Fruit fly (Drosophila melanogaster) whole organism, embryonic: Measurements from ENCODE around the gene blot.

Experiments
- Asciz ChIP-seq: fragments of 200-800 bp; sonication (Bioruptor generic); optimal IDR thresholded peaks from 2 replicates; lab custom pipeline; 2017; ENCODE audit warnings: missing biosample characterization, mild to moderate bottlenecking, missing genetic modification characterization, missing genetic modification reagents
- Atf3 ChIP-seq: fragments of 200-800 bp; sonication (Bioruptor generic); optimal IDR thresholded peaks from 3 replicates; lab custom pipeline; 2016; ENCODE audit warnings: missing biosample characterization, missing genetic modification characterization
- Blimp-1 ChIP-seq: fragments of 200-800 bp; sonication (Bioruptor generic); optimal IDR thresholded peaks from 3 replicates; lab custom pipeline; 2018; ENCODE audit warnings: missing biosample characterization, missing genetic modification characterization, mild to moderate bottlenecking, moderate library complexity, missing genetic modification reagents
- CG1024 ChIP-seq: fragments of 200-800 bp; sonication (Bioruptor generic); IDR thresholded peaks from 2 replicates; pipeline ENCODE4 v1.3.6; 2022; ENCODE audit warnings: missing biosample characterization, missing genetic modification characterization
- CG10321 ChIP-seq: fragments of 200-800 bp; sonication (Bioruptor generic); IDR thresholded peaks from 2 replicates; pipeline ENCODE4 v1.3.6; 2022; ENCODE audit warnings: missing biosample characterization, missing genetic modification characterization
- CG11093 ChIP-seq: fragments of 200-800 bp; sonication (Bioruptor generic); IDR thresholded peaks from 3 replicates; pipeline ENCODE4 v1.3.6; 2022; ENCODE audit warnings: missing biosample characterization, missing genetic modification characterization
- CG13123 ChIP-seq: fragments of 200-800 bp; sonication (Bioruptor generic); optimal IDR thresholded peaks from 2 replicates; lab custom pipeline; 2016; ENCODE audit warnings: missing biosample characterization, missing genetic modification characterization
- CG13424 ChIP-seq: fragments of 200-800 bp; sonication (Bioruptor generic); optimal IDR thresholded peaks from 2 replicates; lab custom pipeline; 2019; ENCODE audit warnings: missing biosample characterization, mild to moderate bottlenecking, missing genetic modification characterization, moderate library complexity
- CG16779 ChIP-seq: fragments of 200-800 bp; sonication (Bioruptor generic); IDR thresholded peaks from 2 replicates; pipeline ENCODE4 v1.3.6; 2022; ENCODE audit warnings: missing biosample characterization, missing genetic modification characterization
- CG16863 ChIP-seq: fragments of 200-800 bp; sonication (Bioruptor generic); optimal IDR thresholded peaks from 3 replicates; lab custom pipeline; 2016; ENCODE audit warnings: missing biosample characterization, missing genetic modification characterization
- CG30020 ChIP-seq: fragments of 200-800 bp; optimal IDR thresholded peaks from 2 replicates; lab custom pipeline; 2019; ENCODE audit warnings: missing biosample characterization, mild to moderate bottlenecking, missing genetic modification characterization, moderate library complexity
- CG33557 ChIP-seq: fragments of 200-800 bp; sonication (Bioruptor generic); optimal IDR thresholded peaks from 2 replicates; lab custom pipeline; 2019; ENCODE audit warnings: missing biosample characterization, mild to moderate bottlenecking, missing genetic modification characterization, moderate library complexity
- CG3407 ChIP-seq: fragments of 200-800 bp; sonication (Bioruptor generic); optimal IDR thresholded peaks from 2 replicates; lab custom pipeline; 2018; ENCODE audit warnings: missing biosample characterization, mild to moderate bottlenecking, missing genetic modification characterization
- CG3726 ChIP-seq: fragments of 200-800 bp; sonication (Bioruptor generic); IDR thresholded peaks from 3 replicates; pipeline ENCODE4, ENCODE4 v1.3.6; 2022; ENCODE audit warnings: missing biosample characterization, missing genetic modification characterization
- CG7839 ChIP-seq: fragments of 200-800 bp; sonication (Bioruptor generic); optimal IDR thresholded peaks from 3 replicates; lab custom pipeline; 2018; ENCODE audit warnings: missing biosample characterization, mild to moderate bottlenecking, missing genetic modification characterization, moderate library complexity
- CG8290 ChIP-seq, 3 experiments: fragments of 200-800 bp; sonication (Bioruptor generic); optimal IDR thresholded peaks; 2 replicates each; lab custom pipeline; 2016 to 2019; ENCODE audit warnings: missing biosample characterization in 3 of 3, missing genetic modification characterization in 3 of 3, mild to moderate bottlenecking in 2 of 3, moderate library complexity in 1 of 3
- CoRest ChIP-seq: fragments of 200-800 bp; sonication (Bioruptor generic); optimal IDR thresholded peaks from 3 replicates; lab custom pipeline; 2018; ENCODE audit warnings: missing biosample characterization, mild to moderate bottlenecking, missing genetic modification characterization, moderate library complexity
- Dref ChIP-seq: fragments of 200-800 bp; sonication (Bioruptor generic); IDR thresholded peaks from 2 replicates; pipeline ENCODE4 v1.3.6; 2022; ENCODE audit warnings: missing biosample characterization, missing genetic modification characterization
- E2f2 ChIP-seq: fragments of 200-800 bp; sonication (Bioruptor generic); IDR thresholded peaks from 2 replicates; pipeline ENCODE4 v1.3.6; 2022; ENCODE audit warnings: missing biosample characterization, missing genetic modification characterization
- Hr3 ChIP-seq: fragments of 200-800 bp; sonication (Bioruptor generic); optimal IDR thresholded peaks from 3 replicates; lab custom pipeline; 2016; ENCODE audit warnings: missing biosample characterization, missing genetic modification characterization
- Opbp ChIP-seq: fragments of 200-800 bp; sonication (Bioruptor generic); IDR thresholded peaks from 3 replicates; pipeline ENCODE4 v1.3.6; 2022; ENCODE audit warnings: missing biosample characterization, missing genetic modification characterization; ENCODE audit not compliant: partially characterized antibody
- PHDP ChIP-seq: fragments of 200-800 bp; sonication (Bioruptor generic); optimal IDR thresholded peaks from 3 replicates; lab custom pipeline; 2018; ENCODE audit warnings: missing biosample characterization, mild to moderate bottlenecking, missing genetic modification characterization, moderate library complexity
- Ptx1 ChIP-seq: fragments of 200-800 bp; sonication (Bioruptor generic); IDR thresholded peaks from 2 replicates; pipeline ENCODE4 v1.3.6; 2022; ENCODE audit warnings: missing biosample characterization, missing genetic modification characterization
- Six4 ChIP-seq: fragments of 200-800 bp; sonication (Bioruptor generic); optimal IDR thresholded peaks from 2 replicates; lab custom pipeline; 2016; ENCODE audit warnings: missing biosample characterization, missing genetic modification characterization
- Sox100B ChIP-seq: fragments of 200-800 bp; sonication (Bioruptor generic); optimal IDR thresholded peaks from 3 replicates; lab custom pipeline; 2018; ENCODE audit warnings: missing biosample characterization, mild to moderate bottlenecking, missing genetic modification characterization
- Ssrp ChIP-seq: fragments of 200-800 bp; sonication (Bioruptor generic); optimal IDR thresholded peaks from 2 replicates; lab custom pipeline; 2018; ENCODE audit warnings: missing biosample characterization, mild to moderate bottlenecking, missing genetic modification characterization, moderate library complexity
- Usf ChIP-seq: fragments of 200-800 bp; sonication (Bioruptor generic); optimal IDR thresholded peaks from 2 replicates; lab custom pipeline; 2017; ENCODE audit warnings: missing genotype, missing biosample characterization, missing genetic modification characterization
- Vsx1 ChIP-seq: fragments of 200-800 bp; sonication (Bioruptor generic); optimal IDR thresholded peaks from 2 replicates; lab custom pipeline; 2017; ENCODE audit warnings: missing biosample characterization, mild to moderate bottlenecking, missing genetic modification characterization, missing genetic modification reagents
- ara ChIP-seq: fragments of 200-800 bp; sonication (Bioruptor generic); IDR thresholded peaks from 2 replicates; pipeline ENCODE4 v1.3.6; 2022; ENCODE audit warnings: missing biosample characterization, missing genetic modification characterization
- ase ChIP-seq: fragments of 200-800 bp; sonication (Bioruptor generic); IDR thresholded peaks from 3 replicates; pipeline ENCODE4 v1.3.6; 2022; ENCODE audit warnings: missing biosample characterization, missing genetic modification characterization
- ash1 ChIP-seq: fragments of 200-800 bp; sonication (Bioruptor generic); optimal IDR thresholded peaks from 2 replicates; lab custom pipeline; 2018; ENCODE audit warnings: missing biosample characterization, mild to moderate bottlenecking, missing genetic modification characterization
- crp ChIP-seq, 2 experiments: fragments of 200-800 bp; sonication (Bioruptor generic); optimal IDR thresholded peaks; 2 replicates in 1 of 2; 3 replicates in 1 of 2; lab custom pipeline; 2017; ENCODE audit warnings: missing biosample characterization in 2 of 2, missing genetic modification characterization in 2 of 2, mild to moderate bottlenecking in 1 of 2, moderate library complexity in 1 of 2
- danr ChIP-seq: fragments of 200-800 bp; sonication (Bioruptor generic); IDR thresholded peaks from 2 replicates; pipeline ENCODE4 v1.3.6; 2022; ENCODE audit warnings: missing biosample characterization, missing genetic modification characterization
- en ChIP-seq: fragments of 200-800 bp; sonication (Bioruptor generic); optimal IDR thresholded peaks from 2 replicates; lab custom pipeline; 2016; ENCODE audit warnings: missing biosample characterization, missing genetic modification characterization
- fd96Cb ChIP-seq: fragments of 200-800 bp; sonication (Bioruptor generic); optimal IDR thresholded peaks from 2 replicates; lab custom pipeline; 2018; ENCODE audit warnings: missing biosample characterization, mild to moderate bottlenecking, missing genetic modification characterization, moderate library complexity
- gcm ChIP-seq: fragments of 200-800 bp; sonication (Bioruptor generic); optimal IDR thresholded peaks from 2 replicates; lab custom pipeline; 2019; ENCODE audit warnings: missing biosample characterization, mild to moderate bottlenecking, missing genetic modification characterization, moderate library complexity
- klu ChIP-seq: fragments of 200-800 bp; sonication (Bioruptor generic); IDR thresholded peaks from 2 replicates; pipeline ENCODE4 v1.3.6; 2022; ENCODE audit warnings: missing biosample characterization, missing genetic modification characterization
- lola ChIP-seq, 3 experiments: fragments of >200 bp in 2 of 3; fragments of 200-800 bp in 1 of 3; sonication (Bioruptor generic) in 1 of 3; optimal IDR thresholded peaks; 2 replicates each; lab custom pipeline; 2017 to 2019; ENCODE audit warnings: missing biosample characterization in 3 of 3, missing genetic modification characterization in 3 of 3, mild to moderate bottlenecking in 1 of 3, moderate library complexity in 1 of 3
- lov ChIP-seq, 2 experiments: fragments of 200-800 bp in 1 of 2; fragments of >200 bp in 1 of 2; sonication (Bioruptor generic) in 1 of 2; IDR thresholded peaks in 1 of 2; optimal IDR thresholded peaks in 1 of 2; 2 replicates in 1 of 2; 3 replicates in 1 of 2; pipeline versions ENCODE4 v1.3.6 to Lab custom; 2017 to 2022; ENCODE audit warnings: missing biosample characterization in 1 of 2, missing genetic modification characterization in 1 of 2
- odd ChIP-seq: fragments of 200-800 bp; sonication (Bioruptor generic); optimal IDR thresholded peaks from 2 replicates; lab custom pipeline; 2017; ENCODE audit warnings: missing biosample characterization, mild to moderate bottlenecking, missing genetic modification characterization
- peb ChIP-seq: fragments of 200-800 bp; sonication (Bioruptor generic); IDR thresholded peaks from 2 replicates; pipeline ENCODE4 v1.3.6; 2022; ENCODE audit warnings: missing biosample characterization, missing genetic modification characterization
- pnt ChIP-seq: fragments of 200-800 bp; sonication (Bioruptor generic); optimal IDR thresholded peaks from 3 replicates; lab custom pipeline; 2016; ENCODE audit warnings: missing biosample characterization, missing genetic modification characterization
- salm ChIP-seq: fragments of 200-800 bp; sonication (Bioruptor generic); optimal IDR thresholded peaks from 2 replicates; lab custom pipeline; 2018; ENCODE audit warnings: missing biosample characterization, mild to moderate bottlenecking, missing genetic modification characterization
- sens ChIP-seq: fragments of 200-800 bp; sonication (Bioruptor generic); peaks from one replicate; lab custom pipeline; 2016; ENCODE audit warnings: missing biosample characterization, missing genetic modification characterization
- sisA ChIP-seq: fragments of 200-800 bp; sonication (Bioruptor generic); IDR thresholded peaks from 2 replicates; pipeline ENCODE4 v1.3.6; 2022; ENCODE audit warnings: missing biosample characterization, missing genetic modification characterization
- sob ChIP-seq: fragments of 200-800 bp; sonication (Bioruptor generic); IDR thresholded peaks from 2 replicates; pipeline ENCODE4 v1.3.6; 2022; ENCODE audit warnings: missing biosample characterization, missing genetic modification characterization
- unpg ChIP-seq: fragments of 200-800 bp; sonication (Bioruptor generic); optimal IDR thresholded peaks from 3 replicates; lab custom pipeline; 2018; ENCODE audit warnings: missing biosample characterization, mild to moderate bottlenecking, missing genetic modification characterization, moderate library complexity
- vvl ChIP-seq: fragments of 200-800 bp; sonication (Bioruptor generic); IDR thresholded peaks from 2 replicates; pipeline ENCODE4 v1.3.6; 2022; ENCODE audit warnings: missing biosample characterization, missing genetic modification characterization
- zf30C ChIP-seq: fragments of 200-800 bp; sonication (Bioruptor generic); optimal IDR thresholded peaks from 3 replicates; lab custom pipeline; 2018; ENCODE audit warnings: missing biosample characterization, mild to moderate bottlenecking, missing genetic modification characterization

The blot gene

DNA sequence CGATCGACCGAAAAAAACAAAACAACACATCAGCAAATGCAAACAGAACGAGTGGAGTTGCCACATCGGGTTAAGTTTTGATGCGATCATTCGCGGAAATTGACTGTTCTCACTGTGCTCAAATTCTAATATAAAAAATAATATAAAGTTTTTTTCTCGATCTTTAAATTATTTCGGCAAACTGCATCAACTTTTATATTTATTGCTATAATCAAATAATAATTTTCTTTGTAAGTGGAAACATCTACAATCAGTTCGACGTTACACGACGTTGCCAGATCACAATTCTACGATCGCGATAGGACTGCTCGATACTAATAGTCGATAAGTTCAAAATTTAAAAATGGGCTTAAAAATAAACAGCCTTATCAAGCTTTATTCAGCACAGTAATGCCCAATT is 7.5 kb upstream of the blot start, which contains the start of gene Gorab (continued):
- TF ChIP-seq Opbp (GFP tag; lab: Robert Waterston, UW) (no peak), ara (GFP tag; lab: Robert Waterston, UW) (peak; percentile 93), CG16779 (GFP tag; lab: Robert Waterston, UW) (peak; percentile 71), CoRest (tag; lab: Kevin White, UChicago) (peak; percentile 91), PHDP (tag; lab: Kevin White, UChicago) (peak; percentile 84), CG10321 (GFP tag; lab: Robert Waterston, UW) (peak; percentile 52; the same call in 1 of the 2 replicates), CG30020 (tag; lab: Kevin White, UChicago) (peak; percentile 87), Asciz (GFP tag; lab: Kevin White, UChicago) (peak; percentile 66), unpg (GFP tag; lab: Kevin White, UChicago) (peak; percentile 79), CG3407 (GFP tag; lab: Kevin White, UChicago) (peak; percentile 49), odd (GFP tag; lab: Kevin White, UChicago) (peak; percentile 39), crp (GFP tag; optimal IDR thresholded peaks at IDR 0.05; lab: Kevin White, UChicago) (peak in 1 of 2 experiments; percentile 70), salm (tag; lab: Kevin White, UChicago) (no peak), Ssrp (peak; percentile 92), Hr3 (GFP tag; lab: Kevin White, UChicago) (peak; percentile 91), CG1024 (GFP tag; lab: Robert Waterston, UW) (peak; percentile 89), lov (optimal IDR thresholded peaks at IDR 0.05; lab: Kevin White, UChicago) (no peak), lov (GFP tag; IDR thresholded peaks at IDR 0.05; lab: Robert Waterston, UW) (peak; percentile 83; the same call in 2 of the 3 replicates), CG13123 (GFP tag; lab: Kevin White, UChicago) (peak; percentile 85), danr (peak; percentile 61; the same call in 1 of the 2 replicates), pnt (GFP tag; lab: Kevin White, UChicago) (peak; percentile 46), CG16863 (GFP tag; lab: Kevin White, UChicago) (peak; percentile 77), Vsx1 (GFP tag; lab: Kevin White, UChicago) (peak; percentile 87), peb (peak; percentile 87), CG33557 (GFP tag; lab: Kevin White, UChicago) (peak; percentile 55), ase (GFP tag; lab: Robert Waterston, UW) (peak; percentile 97), CG7839 (peak; percentile 91), gcm (GFP tag; lab: Kevin White, UChicago) (peak; percentile 32), sisA (GFP tag; lab: Robert Waterston, UW) (peak; percentile 94), Blimp-1 (GFP tag; lab: Kevin White, UChicago) (peak; percentile 80), ash1 (GFP tag; lab: Kevin White, UChicago) (no peak), Dref (peak; percentile 69), CG3726 (GFP tag; lab: Robert Waterston, UW) (peak; percentile 94; the same call in 2 of the 3 replicates), fd96Cb (tag; lab: Kevin White, UChicago) (peak; percentile 87), Six4 (GFP tag; lab: Kevin White, UChicago) (peak; percentile 78), Atf3 (GFP tag; lab: Kevin White, UChicago) (peak; percentile 83), lola (GFP tag; optimal IDR thresholded peaks at IDR 0.05; lab: Kevin White, UChicago) (peak in 1 of 3 experiments; percentile 86), en (GFP tag; lab: Kevin White, UChicago) (no peak), E2f2 (GFP tag; lab: Robert Waterston, UW) (peak; percentile 87), CG11093 (GFP tag; lab: Robert Waterston, UW) (peak; percentile 92), klu (GFP tag; lab: Robert Waterston, UW) (peak; percentile 92), Sox100B (GFP tag; lab: Kevin White, UChicago) (peak; percentile 69), sob (GFP tag; lab: Robert Waterston, UW) (peak; percentile 94), Usf (GFP tag; lab: Kevin White, UChicago) (peak; percentile 78), sens (GFP tag; lab: Kevin White, UChicago) (peak; percentile 96), Ptx1 (GFP tag; lab: Robert Waterston, UW) (peak; percentile 98), CG13424 (tag; lab: Kevin White, UChicago) (peak; percentile 87), zf30C (GFP tag; lab: Kevin White, UChicago) (no peak), vvl (GFP tag; lab: Robert Waterston, UW) (peak; percentile 97), CG8290 (GFP tag; optimal IDR thresholded peaks at IDR 0.05; lab: Kevin White, UChicago) (peak; percentile 85), CG8290 (tag; optimal IDR thresholded peaks at IDR 0.05; lab: Kevin White, UChicago) (peak in 1 of 2 experiments; percentile 57)
